Fruit fly (Drosophila melanogaster): ENCODE results near the gene Reps.

Gene Reps

DNA sequence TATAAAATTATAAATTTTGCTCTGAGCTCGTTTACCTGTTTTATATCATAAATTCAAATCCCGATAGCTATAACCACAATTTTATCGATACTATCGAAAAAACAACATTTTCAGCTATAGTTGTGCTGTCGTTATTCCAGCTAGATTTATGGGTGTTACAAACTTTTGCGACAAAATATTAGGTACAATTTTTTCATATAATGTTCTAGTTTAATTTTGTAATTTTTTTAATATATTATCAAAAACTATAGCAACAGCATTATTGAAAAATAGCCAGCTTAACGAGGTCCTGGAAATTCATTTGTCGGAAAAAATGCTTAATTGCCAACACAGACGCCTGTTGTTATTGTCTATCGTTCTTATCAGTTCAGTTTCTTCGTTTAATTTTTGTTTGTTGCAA lies 15.3 kb downstream of the Reps start, which contains the start of gene Wdr59 (continued):
- TF ChIP-seq crp (GFP tag; optimal IDR thresholded peaks at IDR 0.05) (peak in 1 of 2 experiments; percentile 25), CG5180 (GFP tag; optimal IDR thresholded peaks at IDR 0.05) (no peak), repo (GFP tag; optimal IDR thresholded peaks at IDR 0.05) (no peak), chinmo (GFP tag; IDR thresholded peaks at IDR 0.05; ENCODE audit: partially characterized antibody) (no peak), Fer1 (GFP tag; optimal IDR thresholded peaks at IDR 0.05) (no peak), zfh2 (GFP tag; optimal IDR thresholded peaks at IDR 0.05) (no peak), cas (GFP tag; IDR thresholded peaks at IDR 0.05) (no peak), Gsc (GFP tag; IDR thresholded peaks at IDR 0.05) (no peak), sob (GFP tag; IDR thresholded peaks at IDR 0.05) (no peak; the same call in 1 of the 2 replicates), CG10274 (GFP tag; optimal IDR thresholded peaks at IDR 0.05) (no peak), z (GFP tag; IDR thresholded peaks at IDR 0.05) (no peak), row (GFP tag; IDR thresholded peaks at IDR 0.05) (peak; percentile 93), CG2889 (GFP tag; IDR thresholded peaks at IDR 0.05) (no peak), Kr (GFP tag; optimal IDR thresholded peaks at IDR 0.05) (no peak), CG10366 (GFP tag; IDR thresholded peaks at IDR 0.05) (peak; percentile 35; the same call in 1 of the 2 replicates), jigr1 (GFP tag; IDR thresholded peaks at IDR 0.05) (no peak), ems (GFP tag; optimal IDR thresholded peaks at IDR 0.05) (peak; percentile 1), CG12299 (tag; optimal IDR thresholded peaks at IDR 0.05) (no peak), Pdp1 (GFP tag; optimal IDR thresholded peaks at IDR 0.05) (no peak), dpn (GFP tag; optimal IDR thresholded peaks at IDR 0.05) (peak; percentile 22 to 50), CG6791 (GFP tag; IDR thresholded peaks at IDR 0.05; ENCODE audit: partially characterized antibody) (peak; percentile 48; the same call in 1 of the 3 replicates), CG6689 (GFP tag; IDR thresholded peaks at IDR 0.05) (no peak), run (tag; optimal IDR thresholded peaks at IDR 0.05) (no peak), Awh (GFP tag; IDR thresholded peaks at IDR 0.05) (no peak), abd-A (tag; optimal IDR thresholded peaks at IDR 0.05) (no peak), pho (GFP tag; optimal IDR thresholded peaks at IDR 0.05) (peak; percentile 28), shn (GFP tag; optimal IDR thresholded peaks at IDR 0.05) (no peak), caup (GFP tag; optimal IDR thresholded peaks at IDR 0.05; ENCODE audit: severe bottlenecking) (no peak), Dip2 (GFP tag; IDR thresholded peaks at IDR 0.05) (no peak), slou (GFP tag; optimal IDR thresholded peaks at IDR 0.05) (peak; percentile 20), dmrt99B (tag; optimal IDR thresholded peaks at IDR 0.05) (no peak), Dref (GFP tag; IDR thresholded peaks at IDR 0.05) (peak; percentile 72), CG5245 (GFP tag; optimal IDR thresholded peaks at IDR 0.05) (no peak), cwo (GFP tag; optimal IDR thresholded peaks at IDR 0.05) (no peak), lmd (GFP tag; IDR thresholded peaks at IDR 0.05) (peak; percentile 16; the same call in 1 of the 2 replicates), chif (GFP tag; optimal IDR thresholded peaks at IDR 0.05) (no peak), Poxn (GFP tag; IDR thresholded peaks at IDR 0.05) (no peak), CG2712 (tag; optimal IDR thresholded peaks at IDR 0.05) (peak; percentile 72), CG3281 (GFP tag; optimal IDR thresholded peaks at IDR 0.05) (no peak), eve (GFP tag; optimal IDR thresholded peaks at IDR 0.05) (no peak), CHES-1-like (GFP tag; optimal IDR thresholded peaks at IDR 0.05) (no peak), CrebB (tag; optimal IDR thresholded peaks at IDR 0.05) (no peak), schlank (tag; optimal IDR thresholded peaks at IDR 0.05) (no peak), CG18262 (tag; optimal IDR thresholded peaks at IDR 0.05) (no peak), ap (GFP tag; IDR thresholded peaks at IDR 0.05) (no peak), Max (GFP tag; optimal IDR thresholded peaks at IDR 0.05) (peak; percentile 64), CG30403 (GFP tag; optimal IDR thresholded peaks at IDR 0.05) (peak; percentile 59), pum (GFP tag; optimal IDR thresholded peaks at IDR 0.05) (no peak), Antp (GFP tag; optimal IDR thresholded peaks at IDR 0.05) (no peak), al (GFP tag; IDR thresholded peaks at IDR 0.05) (peak; percentile 26; the same call in 1 of the 2 replicates), Drgx (GFP tag; IDR thresholded peaks at IDR 0.05) (no peak), gcm (GFP tag; optimal IDR thresholded peaks at IDR 0.05) (no peak)

Data from whole organism, embryonic.